Fruit fly (Drosophila melanogaster): ENCODE results near the gene msl-2.
A peak's percentile ranks its signal among the peaks of the same experiment; 100 is the strongest.

The msl-2 gene

dm6 chr2L:3416527-3417304 lies 49.2 kb downstream of the msl-2 start, which contains the start of gene CG31952:
TSS of gene CG31952 (plus strand) at chr2L:3416693.
- TF ChIP-seq Pif1A (GFP tag; optimal IDR thresholded peaks at IDR 0.05) (peak; percentile 32), CG10348 (GFP tag; IDR thresholded peaks at IDR 0.05) (no peak), CG8159 (tag; optimal IDR thresholded peaks at IDR 0.05) (peak; percentile 14)
